Fruit fly (Drosophila melanogaster) whole organism, embryonic: ENCODE results near the gene APC4.

Experiments used
- CG10366 ChIP-seq: fragments of 200-800 bp; sonication (Bioruptor generic); IDR thresholded peaks from 2 replicates; pipeline ENCODE4 v1.3.6; 2022; ENCODE audit warnings: missing biosample characterization, missing genetic modification characterization
- CG11504 ChIP-seq: fragments of 200-800 bp; sonication (Bioruptor generic); optimal IDR thresholded peaks from 3 replicates; lab custom pipeline; 2019; ENCODE audit warnings: missing biosample characterization, mild to moderate bottlenecking, missing genetic modification characterization, moderate library complexity
- CG12659 ChIP-seq: fragments of 200-800 bp; sonication (Bioruptor generic); optimal IDR thresholded peaks from 3 replicates; lab custom pipeline; 2017; ENCODE audit warnings: mild to moderate bottlenecking, missing biosample characterization, missing genetic modification reagents, missing genetic modification characterization
- CG16813 ChIP-seq: fragments of 200-800 bp; sonication (Bioruptor generic); IDR thresholded peaks from 3 replicates; pipeline ENCODE4 v1.3.6; 2022; ENCODE audit warnings: missing biosample characterization, missing genetic modification characterization; ENCODE audit not compliant: partially characterized antibody
- CG17328 ChIP-seq: fragments of 200-800 bp; sonication (Bioruptor generic); IDR thresholded peaks from 2 replicates; pipeline ENCODE4 v1.3.6; 2022; ENCODE audit warnings: missing biosample characterization, missing genetic modification characterization
- CG17568 ChIP-seq: fragments of 200-800 bp; sonication (Bioruptor generic); optimal IDR thresholded peaks from 2 replicates; lab custom pipeline; 2018; ENCODE audit warnings: missing biosample characterization, mild to moderate bottlenecking, missing genetic modification characterization, moderate library complexity
- CG17829 ChIP-seq: fragments of 200-800 bp; optimal IDR thresholded peaks from 2 replicates; lab custom pipeline; 2019; ENCODE audit warnings: missing biosample characterization, mild to moderate bottlenecking, missing genetic modification characterization, moderate library complexity
- CG1832 ChIP-seq: fragments of 200-800 bp; sonication (Bioruptor generic); optimal IDR thresholded peaks from 2 replicates; lab custom pipeline; 2017; ENCODE audit warnings: missing biosample characterization, mild to moderate bottlenecking, missing genetic modification characterization, inconsistent platforms
- CG34422 ChIP-seq: fragments of 200-800 bp; sonication (Bioruptor generic); IDR thresholded peaks from 3 replicates; pipeline ENCODE4 v1.3.6; 2022; ENCODE audit warnings: missing biosample characterization, missing genetic modification characterization
- CG4730 ChIP-seq: fragments of 200-800 bp; sonication (Bioruptor generic); IDR thresholded peaks from 2 replicates; pipeline ENCODE4 v1.3.6; 2022; ENCODE audit warnings: missing biosample characterization, missing genetic modification characterization
- CG4854 ChIP-seq: fragments of 200-800 bp; sonication (Bioruptor generic); optimal IDR thresholded peaks from 2 replicates; lab custom pipeline; 2016; ENCODE audit warnings: missing biosample characterization, missing genetic modification characterization, inconsistent platforms
- CG7963 ChIP-seq: fragments of 200-800 bp; sonication (Bioruptor generic); IDR thresholded peaks from 3 replicates; pipeline ENCODE4 v1.3.6; 2022; ENCODE audit warnings: missing biosample characterization, missing genetic modification characterization; ENCODE audit not compliant: partially characterized antibody
- CG8281 ChIP-seq: fragments of 200-800 bp; sonication (Bioruptor generic); optimal IDR thresholded peaks from 2 replicates; lab custom pipeline; 2018; ENCODE audit warnings: missing biosample characterization, mild to moderate bottlenecking, missing genetic modification characterization, moderate library complexity
- CG8388 ChIP-seq: fragments of 200-800 bp; sonication (Bioruptor generic); optimal IDR thresholded peaks from 2 replicates; lab custom pipeline; 2019; ENCODE audit warnings: missing biosample characterization, mild to moderate bottlenecking, missing genetic modification characterization, moderate library complexity
- CG8924 ChIP-seq: fragments of 200-800 bp; optimal IDR thresholded peaks from 3 replicates; lab custom pipeline; 2019; ENCODE audit warnings: missing biosample characterization, mild to moderate bottlenecking, missing genetic modification characterization, moderate library complexity
- CG9437 ChIP-seq: fragments of 200-800 bp; sonication (Bioruptor generic); optimal IDR thresholded peaks from 2 replicates; lab custom pipeline; 2018; ENCODE audit warnings: missing biosample characterization, mild to moderate bottlenecking, missing genetic modification characterization
- CkIIα-i1 ChIP-seq: fragments of 200-800 bp; sonication (Bioruptor generic); IDR thresholded peaks from 2 replicates; pipeline ENCODE4 v1.3.6; 2022; ENCODE audit warnings: missing biosample characterization, missing genetic modification characterization
- Dbx ChIP-seq: fragments of 200-800 bp; sonication (Bioruptor generic); IDR thresholded peaks from 3 replicates; pipeline ENCODE4 v1.3.6; 2022; ENCODE audit warnings: missing biosample characterization, missing genetic modification characterization
- Dref ChIP-seq: fragments of 200-800 bp; sonication (Bioruptor generic); IDR thresholded peaks from 2 replicates; pipeline ENCODE4 v1.3.6; 2022; ENCODE audit warnings: missing biosample characterization, missing genetic modification characterization
- H15 ChIP-seq: fragments of 200-800 bp; sonication (Bioruptor generic); IDR thresholded peaks from 3 replicates; pipeline ENCODE4 v1.3.6; 2022; ENCODE audit warnings: missing biosample characterization, missing genetic modification characterization
- HmgD ChIP-seq: fragments of 200-800 bp; sonication (Bioruptor generic); optimal IDR thresholded peaks from 3 replicates; lab custom pipeline; 2016; ENCODE audit warnings: missing biosample characterization, missing genetic modification characterization
- Hmr ChIP-seq: fragments of 200-800 bp; sonication (Bioruptor generic); optimal IDR thresholded peaks from 3 replicates; lab custom pipeline; 2017; ENCODE audit warnings: mild to moderate bottlenecking, missing biosample characterization, missing genetic modification reagents, missing genetic modification characterization
- Jarid2 ChIP-seq: fragments of 200-800 bp; sonication (Bioruptor generic); optimal IDR thresholded peaks from 3 replicates; lab custom pipeline; 2017; ENCODE audit warnings: mild to moderate bottlenecking, missing biosample characterization, missing genetic modification reagents, missing genetic modification characterization
- Max ChIP-seq: fragments of 200-800 bp; sonication (Bioruptor generic); optimal IDR thresholded peaks from 2 replicates; lab custom pipeline; 2016; ENCODE audit warnings: missing biosample characterization, mild to moderate bottlenecking, missing genetic modification characterization
- Mrtf ChIP-seq: fragments of 200-800 bp; sonication (Bioruptor generic); IDR thresholded peaks from 3 replicates; pipeline ENCODE4 v1.3.6; 2022; ENCODE audit warnings: missing biosample characterization, missing genetic modification characterization
- PHDP ChIP-seq: fragments of 200-800 bp; sonication (Bioruptor generic); optimal IDR thresholded peaks from 3 replicates; lab custom pipeline; 2018; ENCODE audit warnings: missing biosample characterization, mild to moderate bottlenecking, missing genetic modification characterization, moderate library complexity
- Side ChIP-seq: fragments of 200-800 bp; sonication (Bioruptor generic); optimal IDR thresholded peaks from 2 replicates; lab custom pipeline; 2016; ENCODE audit warnings: missing biosample characterization, missing genetic modification characterization
- TFAM ChIP-seq: fragments of 200-800 bp; sonication (Bioruptor generic); optimal IDR thresholded peaks from 2 replicates; lab custom pipeline; 2017; ENCODE audit warnings: missing biosample characterization, missing genetic modification characterization, inconsistent platforms
- abd-A ChIP-seq: fragments of 200-800 bp; sonication (Bioruptor generic); optimal IDR thresholded peaks from 3 replicates; lab custom pipeline; 2019; ENCODE audit warnings: missing biosample characterization, mild to moderate bottlenecking, missing genetic modification characterization, moderate library complexity
- bbx ChIP-seq: fragments of 200-800 bp; sonication (Bioruptor generic); IDR thresholded peaks from 2 replicates; pipeline ENCODE4 v1.3.6; 2022; ENCODE audit warnings: missing biosample characterization, missing genetic modification characterization; ENCODE audit not compliant: partially characterized antibody
- bowl ChIP-seq: fragments of 200-800 bp; sonication (Bioruptor generic); IDR thresholded peaks from 2 replicates; pipeline ENCODE4 v1.3.6; 2022; ENCODE audit warnings: missing biosample characterization, missing genetic modification characterization
- chinmo ChIP-seq: fragments of 200-800 bp; sonication (Bioruptor generic); IDR thresholded peaks from 4 replicates; pipeline ENCODE4 v1.3.6; 2022; ENCODE audit warnings: missing biosample characterization, missing genetic modification characterization; ENCODE audit not compliant: partially characterized antibody
- ci ChIP-seq: fragments of 200-800 bp; sonication (Bioruptor generic); IDR thresholded peaks from 3 replicates; pipeline ENCODE4 v1.3.6; 2022; ENCODE audit warnings: missing biosample characterization, missing genetic modification characterization
- da ChIP-seq: fragments of 200-800 bp; sonication (Bioruptor generic); optimal IDR thresholded peaks from 2 replicates; lab custom pipeline; 2016; ENCODE audit warnings: missing biosample characterization, missing genetic modification characterization
- danr ChIP-seq: fragments of 200-800 bp; sonication (Bioruptor generic); IDR thresholded peaks from 2 replicates; pipeline ENCODE4 v1.3.6; 2022; ENCODE audit warnings: missing biosample characterization, missing genetic modification characterization
- dmrt99B ChIP-seq: fragments of 200-800 bp; sonication (Bioruptor generic); optimal IDR thresholded peaks from 2 replicates; lab custom pipeline; 2018; ENCODE audit warnings: missing biosample characterization, mild to moderate bottlenecking, missing genetic modification characterization, moderate library complexity
- ewg ChIP-seq: fragments of 200-800 bp; sonication (Bioruptor generic); optimal IDR thresholded peaks from 3 replicates; lab custom pipeline; 2017; ENCODE audit warnings: mild to moderate bottlenecking, missing biosample characterization, missing genetic modification reagents, missing genetic modification characterization
- gcm ChIP-seq: fragments of 200-800 bp; sonication (Bioruptor generic); optimal IDR thresholded peaks from 2 replicates; lab custom pipeline; 2019; ENCODE audit warnings: missing biosample characterization, mild to moderate bottlenecking, missing genetic modification characterization, moderate library complexity
- klu ChIP-seq: fragments of 200-800 bp; sonication (Bioruptor generic); IDR thresholded peaks from 2 replicates; pipeline ENCODE4 v1.3.6; 2022; ENCODE audit warnings: missing biosample characterization, missing genetic modification characterization
- nerfin-1 ChIP-seq: fragments of 200-800 bp; sonication (Bioruptor generic); optimal IDR thresholded peaks from 3 replicates; lab custom pipeline; 2019; ENCODE audit warnings: missing biosample characterization, mild to moderate bottlenecking, missing genetic modification characterization, moderate library complexity
- otp ChIP-seq: fragments of 200-800 bp; sonication (Bioruptor generic); IDR thresholded peaks from 3 replicates; pipeline ENCODE4, ENCODE4 v1.3.6; 2022; ENCODE audit warnings: missing biosample characterization, missing genetic modification characterization
- peb ChIP-seq: fragments of 200-800 bp; sonication (Bioruptor generic); IDR thresholded peaks from 2 replicates; pipeline ENCODE4 v1.3.6; 2022; ENCODE audit warnings: missing biosample characterization, missing genetic modification characterization
- ro ChIP-seq: fragments of 200-800 bp; sonication (Bioruptor generic); IDR thresholded peaks from 2 replicates; pipeline ENCODE4 v1.3.6; 2022; ENCODE audit warnings: missing biosample characterization, missing genetic modification characterization
- sna ChIP-seq: fragments of 200-800 bp; sonication (Bioruptor generic); IDR thresholded peaks from 2 replicates; pipeline ENCODE4 v1.3.6; 2022; ENCODE audit warnings: missing biosample characterization, missing genetic modification characterization; ENCODE audit not compliant: partially characterized antibody
- stwl ChIP-seq: fragments of 200-800 bp; sonication (Bioruptor generic); optimal IDR thresholded peaks from 3 replicates; lab custom pipeline; 2018; ENCODE audit warnings: missing biosample characterization, mild to moderate bottlenecking, missing genetic modification characterization, moderate library complexity
- tin ChIP-seq: fragments of 200-800 bp; sonication (Bioruptor generic); optimal IDR thresholded peaks from 3 replicates; lab custom pipeline; 2016; ENCODE audit warnings: missing biosample characterization, missing genetic modification characterization
- toy ChIP-seq: fragments of 200-800 bp; sonication (Bioruptor generic); IDR thresholded peaks from 2 replicates; pipeline ENCODE4 v1.3.6; 2022; ENCODE audit warnings: missing biosample characterization, missing genetic modification characterization
- ttk ChIP-seq: fragments of 200-800 bp; sonication (Bioruptor generic); IDR thresholded peaks from 2 replicates; pipeline ENCODE4 v2.1.2; 2022; ENCODE audit warnings: missing biosample characterization, missing genetic modification characterization
- unc-4 ChIP-seq: fragments of 200-800 bp; sonication (Bioruptor generic); IDR thresholded peaks from 2 replicates; pipeline ENCODE4 v1.3.6; 2022; ENCODE audit warnings: missing biosample characterization, missing genetic modification characterization; ENCODE audit not compliant: partially characterized antibody
- yki ChIP-seq: fragments of >200 bp; optimal IDR thresholded peaks from 3 replicates; lab custom pipeline; 2018

Gene APC4

DNA sequence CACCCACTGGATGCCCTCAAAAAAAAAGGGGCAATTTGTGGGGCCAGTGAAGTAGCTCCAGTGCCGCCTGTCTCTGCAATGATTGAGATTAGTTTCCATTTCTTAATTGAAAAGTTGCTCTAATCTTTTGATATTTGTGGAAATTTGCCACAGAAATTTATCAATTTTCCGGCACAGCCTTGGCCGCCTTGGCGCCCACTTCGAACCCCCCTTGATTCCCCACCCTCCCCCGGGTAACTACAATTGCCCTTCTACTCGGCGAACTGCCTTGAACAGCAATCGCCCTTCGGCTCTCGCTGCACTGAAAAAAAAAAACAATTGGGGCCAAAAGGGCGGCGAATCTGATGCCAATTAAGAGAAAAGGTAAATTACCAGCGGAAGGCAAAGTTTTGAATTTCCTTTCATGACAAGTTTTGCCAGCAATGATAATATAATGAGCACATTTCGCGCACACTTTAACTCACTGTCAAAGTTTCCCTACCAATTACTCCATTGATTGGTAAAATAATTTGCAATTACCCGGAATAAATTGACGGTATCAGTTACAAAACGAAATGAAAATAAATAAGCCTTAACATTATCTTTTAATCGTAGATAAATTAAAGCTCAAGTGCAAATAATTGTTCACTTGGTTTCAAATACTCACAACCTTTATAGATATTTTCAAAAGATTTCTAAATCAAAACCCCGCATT, 37.1 kb downstream of the APC4 start (continued):
- TF ChIP-seq unc-4 (no peak), peb (GFP tag; lab: Robert Waterston, UW) (no peak), H15 (GFP tag; lab: Robert Waterston, UW) (no peak), CG16813 (no peak), nerfin-1 (tag; lab: Kevin White, UChicago) (peak; percentile 15), TFAM (GFP tag; lab: Kevin White, UChicago) (no peak), bowl (GFP tag; lab: Robert Waterston, UW) (no peak), CG9437 (no peak), otp (GFP tag; lab: Robert Waterston, UW) (no peak), toy (GFP tag; lab: Robert Waterston, UW) (no peak), HmgD (GFP tag; lab: Kevin White, UChicago) (no peak), Side (no peak), CG34422 (GFP tag; lab: Robert Waterston, UW) (no peak), ewg (GFP tag; lab: Kevin White, UChicago) (no peak), CG1832 (no peak), Mrtf (no peak), tin (GFP tag; lab: Kevin White, UChicago) (peak; percentile 43), CG7963 (no peak), CG4730 (no peak), bbx (GFP tag; lab: Robert Waterston, UW) (no peak), ttk (GFP tag; lab: Robert Waterston, UW) (no peak), CG17328 (GFP tag; lab: Robert Waterston, UW) (no peak), CG8388 (peak; percentile 20), CG10366 (GFP tag; lab: Robert Waterston, UW) (no peak), Max (GFP tag; lab: Kevin White, UChicago) (no peak), sna (no peak), CG8924 (tag; lab: Kevin White, UChicago) (peak; percentile 12), abd-A (tag; lab: Kevin White, UChicago) (no peak), klu (GFP tag; lab: Robert Waterston, UW) (no peak), da (no peak), CG4854 (GFP tag; lab: Kevin White, UChicago) (no peak), CG12659 (GFP tag; lab: Kevin White, UChicago) (peak; percentile 15), ci (no peak), yki (lab: Kevin White, UChicago) (no peak), chinmo (GFP tag; lab: Robert Waterston, UW) (no peak), gcm (no peak), CG8281 (no peak), Dbx (GFP tag; lab: Robert Waterston, UW) (no peak), Jarid2 (GFP tag; lab: Kevin White, UChicago) (no peak), Dref (GFP tag; lab: Robert Waterston, UW) (no peak), CG17568 (GFP tag; lab: Kevin White, UChicago) (no peak), danr (GFP tag; lab: Robert Waterston, UW) (no peak), CG17829 (tag; lab: Kevin White, UChicago) (no peak), PHDP (peak; percentile 6), Hmr (GFP tag; lab: Kevin White, UChicago) (peak; percentile 24), CkIIα-i1 (GFP tag; lab: Robert Waterston, UW) (no peak), dmrt99B (tag; lab: Kevin White, UChicago) (peak; percentile 60), CG11504 (peak; percentile 67), stwl (tag; lab: Kevin White, UChicago) (no peak), ro (no peak)
